Worm (Caenorhabditis elegans) whole organism, L4/young adult: ENCODE results near the gene anmt-3.

Experiments used
- W03F9.2 ChIP-seq: fragments of 150-350 bp; optimal IDR thresholded peaks from 2 replicates; lab custom pipeline; 2014; ENCODE audit warnings: missing biosample characterization, missing genetic modification characterization
- dao-5 ChIP-seq: sonication (generic microtip); optimal IDR thresholded peaks from 2 replicates; lab custom pipeline; 2016; ENCODE audit warnings: missing genotype, missing genetic modification characterization, moderate library complexity, missing compliant biosample characterization
- him-1 ChIP-seq: sonication (generic microtip); optimal IDR thresholded peaks from 2 replicates; lab custom pipeline; 2016; ENCODE audit warnings: missing genotype, missing genetic modification reagents, missing genetic modification characterization, missing compliant biosample characterization

ce11 chrV:9977211-9977610 is 19.1 kb upstream of the anmt-3 start:
- TF ChIP-seq dao-5 (tag; lab: Kevin White, UChicago) (no peak), him-1 (tag; lab: Kevin White, UChicago) (no peak), W03F9.2 (tag; lab: Kevin White, UChicago) (no peak)
